Fruit fly (Drosophila melanogaster): ENCODE data around the gene Spase22-23.

The Spase22-23 gene

dm6 chr3R:24188619-24189018 is 41.2 kb downstream of the Spase22-23 start, which contains the start of gene CG5515 (continued):
- TF ChIP-seq ash1 (GFP tag; optimal IDR thresholded peaks at IDR 0.05) (no peak), Vsx1 (GFP tag; optimal IDR thresholded peaks at IDR 0.05) (no peak), caup (GFP tag; optimal IDR thresholded peaks at IDR 0.05; ENCODE audit: severe bottlenecking) (peak; percentile 67), CG3847 (GFP tag; IDR thresholded peaks at IDR 0.05) (peak; percentile 91), sim (GFP tag; IDR thresholded peaks at IDR 0.05) (no peak), her (GFP tag; optimal IDR thresholded peaks at IDR 0.05) (peak; percentile 48), gcm (GFP tag; optimal IDR thresholded peaks at IDR 0.05) (no peak), CG3726 (GFP tag; IDR thresholded peaks at IDR 0.05) (peak; percentile 10; the same call in 1 of the 3 replicates), CG4854 (GFP tag; optimal IDR thresholded peaks at IDR 0.05) (peak; percentile 52), Sin3A (optimal IDR thresholded peaks at IDR 0.05) (peak; percentile 54), Side (GFP tag; optimal IDR thresholded peaks at IDR 0.05) (peak; percentile 62), Nf-YA (GFP tag; IDR thresholded peaks at IDR 0.05) (peak; percentile 71; the same call in 1 of the 2 replicates), CG4707 (GFP tag; optimal IDR thresholded peaks at IDR 0.05) (no peak), slp2 (GFP tag; optimal IDR thresholded peaks at IDR 0.05) (peak; percentile 40), Nf-YC (tag; optimal IDR thresholded peaks at IDR 0.05) (peak; percentile 58), ab (GFP tag; optimal IDR thresholded peaks at IDR 0.05) (peak; percentile 33), Meics (GFP tag; optimal IDR thresholded peaks at IDR 0.05) (peak; percentile 58), run (tag; optimal IDR thresholded peaks at IDR 0.05) (no peak), CG6765 (GFP tag; optimal IDR thresholded peaks at IDR 0.05) (no peak), al (GFP tag; IDR thresholded peaks at IDR 0.05) (peak; percentile 72), tup (GFP tag; optimal IDR thresholded peaks at IDR 0.05) (peak; percentile 31), sisA (GFP tag; IDR thresholded peaks at IDR 0.05) (peak; percentile 89), CG7556 (GFP tag; optimal IDR thresholded peaks at IDR 0.05) (peak; percentile 37), Sry-β (GFP tag; optimal IDR thresholded peaks at IDR 0.05) (no peak), CG15011 (GFP tag; optimal IDR thresholded peaks at IDR 0.05) (no peak), Aef1 (GFP tag; IDR thresholded peaks at IDR 0.05) (peak; percentile 73), esg (GFP tag; conservative IDR thresholded peaks at IDR 0.05) (peak; percentile 87), Elba2 (GFP tag; optimal IDR thresholded peaks at IDR 0.05) (no peak)

DNA sequence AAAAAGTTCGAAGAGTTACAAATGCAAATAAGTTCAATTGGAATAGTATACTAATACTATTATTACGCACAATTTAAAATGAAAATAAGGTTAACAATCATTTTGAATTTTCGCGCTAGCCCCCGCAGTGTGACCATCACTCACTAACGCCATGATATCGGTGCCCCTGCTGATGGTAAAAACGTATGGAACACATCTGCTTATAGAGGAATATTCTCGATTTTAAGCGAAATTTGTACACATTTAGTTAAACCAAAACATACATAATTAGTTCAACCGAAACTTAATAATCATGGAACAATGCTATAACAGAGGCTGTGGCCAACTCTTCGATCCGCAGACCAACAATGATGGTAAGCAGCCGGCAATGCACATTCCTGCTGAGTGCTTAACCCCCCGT is 43.6 kb downstream of the Spase22-23 start, which contains the start of gene mora:
TSS of gene mora (plus strand) at position 172 of the 400 bp plus-strand sequence.
- no peak for TF ChIP-seq Stat92E (GFP tag; optimal IDR thresholded peaks at IDR 0.05)
- peak in 1 of 2 experiments; percentile 69 for TF ChIP-seq crp (GFP tag; optimal IDR thresholded peaks at IDR 0.05)
- TF ChIP-seq CG10366 (GFP tag; IDR thresholded peaks at IDR 0.05): no peak
- peak; percentile 50 for TF ChIP-seq CG2116 (GFP tag; optimal IDR thresholded peaks at IDR 0.05)
- TF ChIP-seq bsh (GFP tag; optimal IDR thresholded peaks at IDR 0.05): no peak
- TF ChIP-seq CG12659 (GFP tag; optimal IDR thresholded peaks at IDR 0.05): no peak
- no peak for TF ChIP-seq CG5180 (GFP tag; optimal IDR thresholded peaks at IDR 0.05)
- peak; percentile 95 for TF ChIP-seq E2f2 (GFP tag; IDR thresholded peaks at IDR 0.05)
- TF ChIP-seq btn (GFP tag; optimal IDR thresholded peaks at IDR 0.05): no peak
- peak; percentile 86 for TF ChIP-seq CG9797 (GFP tag; optimal IDR thresholded peaks at IDR 0.05)
- peak; percentile 40 for TF ChIP-seq CG14710 (tag; optimal IDR thresholded peaks at IDR 0.05)
- TF ChIP-seq CG1603 (tag; optimal IDR thresholded peaks at IDR 0.05): peak; percentile 59
- TF ChIP-seq ind (GFP tag; optimal IDR thresholded peaks at IDR 0.05): no peak
- peak; percentile 12 for TF ChIP-seq Sry-δ (GFP tag; optimal IDR thresholded peaks at IDR 0.05)
- TF ChIP-seq gcm2 (GFP tag; optimal IDR thresholded peaks at IDR 0.05): no peak
- TF ChIP-seq schlank (tag; optimal IDR thresholded peaks at IDR 0.05): no peak
- TF ChIP-seq CG3281 (GFP tag; optimal IDR thresholded peaks at IDR 0.05): no peak
- no peak for TF ChIP-seq CG7963 (GFP tag; IDR thresholded peaks at IDR 0.05; ENCODE audit: partially characterized antibody)
- TF ChIP-seq MESR4 (GFP tag; optimal IDR thresholded peaks at IDR 0.05): peak; percentile 78
- no peak for TF ChIP-seq aop (GFP tag; IDR thresholded peaks at IDR 0.05)
- no peak for TF ChIP-seq Bgb (GFP tag; IDR thresholded peaks at IDR 0.05; ENCODE audit: partially characterized antibody)
- no peak for TF ChIP-seq odd (GFP tag; optimal IDR thresholded peaks at IDR 0.05)
- TF ChIP-seq HLHmδ (GFP tag; optimal IDR thresholded peaks at IDR 0.05): no peak
